Fruit fly (Drosophila melanogaster) whole organism, prepupa: ENCODE results near the gene CG6569.

Experiments used
- CG16779 ChIP-seq: fragments of 200-800 bp; sonication (Bioruptor generic); optimal IDR thresholded peaks from 3 replicates; lab custom pipeline; 2017; ENCODE audit warnings: missing biosample characterization, mild to moderate bottlenecking, missing genetic modification characterization
- CG6276 ChIP-seq: fragments of 200-800 bp; sonication (Bioruptor generic); optimal IDR thresholded peaks from 2 replicates; lab custom pipeline; 2017; ENCODE audit warnings: missing biosample characterization, mild to moderate bottlenecking, missing genetic modification characterization
- CG6854 ChIP-seq: fragments of 200-800 bp; sonication (Bioruptor generic); optimal IDR thresholded peaks from 2 replicates; lab custom pipeline; 2017; ENCODE audit warnings: missing biosample characterization, mild to moderate bottlenecking, missing genetic modification characterization
- Eip93F ChIP-seq: fragments of 200-800 bp; sonication (Bioruptor generic); optimal IDR thresholded peaks from 2 replicates; lab custom pipeline; 2016; ENCODE audit warnings: missing biosample characterization, mild to moderate bottlenecking, missing genetic modification characterization
- Gug ChIP-seq: fragments of 200-800 bp; sonication (Bioruptor generic); IDR thresholded peaks from 2 replicates; pipeline ENCODE4 v1.3.6; 2022; ENCODE audit warnings: missing biosample characterization, missing genetic modification characterization
- Lpt ChIP-seq: fragments of 200-800 bp; sonication (Bioruptor generic); optimal IDR thresholded peaks from 3 replicates; lab custom pipeline; 2016; ENCODE audit warnings: missing biosample characterization, missing genetic modification characterization
- esn ChIP-seq: fragments of 200-800 bp; sonication (Bioruptor generic); optimal IDR thresholded peaks from 2 replicates; lab custom pipeline; 2016; ENCODE audit warnings: missing biosample characterization, mild to moderate bottlenecking, missing genetic modification characterization, moderate library complexity
- fd85E ChIP-seq: fragments of 200-800 bp; sonication (Bioruptor generic); optimal IDR thresholded peaks from 3 replicates; lab custom pipeline; 2016; ENCODE audit warnings: missing biosample characterization, missing genetic modification characterization
- topi ChIP-seq: fragments of 200-800 bp; sonication (Bioruptor generic); optimal IDR thresholded peaks from 3 replicates; lab custom pipeline; 2016; ENCODE audit warnings: missing biosample characterization, missing genetic modification characterization

DNA sequence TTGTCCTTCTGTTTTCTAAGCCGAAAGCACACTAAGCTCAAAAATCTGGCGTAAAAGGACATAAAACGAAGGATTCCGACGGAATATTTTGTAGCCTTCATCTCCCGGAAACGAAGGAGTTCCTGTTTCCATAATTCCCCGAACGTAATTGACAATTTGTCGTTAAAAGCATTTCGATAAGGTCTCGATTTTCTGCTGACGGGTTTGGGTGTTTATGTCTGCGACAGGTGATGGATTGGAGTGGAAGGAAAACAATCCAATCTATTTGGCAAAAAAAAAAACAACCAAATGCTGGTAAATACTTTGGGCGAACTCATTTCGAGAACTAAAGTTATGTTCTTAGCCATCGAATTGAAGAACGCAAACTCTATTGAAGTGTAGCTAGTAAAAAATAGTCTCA lies 21.2 kb downstream of the CG6569 start, which contains the start of gene Gr93d:
- TF ChIP-seq CG6854 (no peak), Lpt (no peak), topi (GFP tag; lab: Kevin White, UChicago) (no peak), CG16779 (tag; lab: Kevin White, UChicago) (no peak), CG6276 (GFP tag; lab: Kevin White, UChicago) (no peak), Eip93F (no peak), esn (GFP tag; lab: Kevin White, UChicago) (no peak), fd85E (no peak), Gug (no peak)
